Fruit fly (Drosophila melanogaster) whole organism, embryonic: ENCODE data around the gene CG7149.

Experiments
- B-H2 ChIP-seq: fragments of 200-800 bp; sonication (Bioruptor generic); optimal IDR thresholded peaks from 2 replicates; lab custom pipeline; 2018; ENCODE audit warnings: missing biosample characterization, mild to moderate bottlenecking, missing genetic modification characterization
- Bdp1 ChIP-seq: fragments of 200-800 bp; sonication (Bioruptor generic); optimal IDR thresholded peaks from 3 replicates; lab custom pipeline; 2016; ENCODE audit warnings: missing biosample characterization, missing genetic modification characterization
- Bgb ChIP-seq: fragments of 200-800 bp; sonication (Bioruptor generic); IDR thresholded peaks from 2 replicates; pipeline ENCODE4 v1.3.6; 2022; ENCODE audit warnings: missing biosample characterization, missing genetic modification characterization; ENCODE audit not compliant: partially characterized antibody
- Blimp-1 ChIP-seq: fragments of 200-800 bp; sonication (Bioruptor generic); optimal IDR thresholded peaks from 3 replicates; lab custom pipeline; 2018; ENCODE audit warnings: missing biosample characterization, missing genetic modification characterization, mild to moderate bottlenecking, moderate library complexity, missing genetic modification reagents
- Bteb2 ChIP-seq: fragments of 200-800 bp; sonication (Bioruptor generic); optimal IDR thresholded peaks from 2 replicates; lab custom pipeline; 2016; ENCODE audit warnings: missing biosample characterization, missing genetic modification characterization
- CG10267 ChIP-seq: fragments of 200-800 bp; sonication (Bioruptor generic); optimal IDR thresholded peaks from 2 replicates; lab custom pipeline; 2018; ENCODE audit warnings: missing biosample characterization, mild to moderate bottlenecking, missing genetic modification characterization, moderate library complexity
- CG10321 ChIP-seq: fragments of 200-800 bp; sonication (Bioruptor generic); IDR thresholded peaks from 2 replicates; pipeline ENCODE4 v1.3.6; 2022; ENCODE audit warnings: missing biosample characterization, missing genetic modification characterization
- CG11247 ChIP-seq: fragments of 200-800 bp; sonication (Bioruptor generic); IDR thresholded peaks from 2 replicates; pipeline ENCODE4 v1.3.6; 2022; ENCODE audit warnings: missing biosample characterization, missing genetic modification characterization
- CG13624 ChIP-seq: fragments of 200-800 bp; sonication (Bioruptor generic); optimal IDR thresholded peaks from 2 replicates; lab custom pipeline; 2016; ENCODE audit warnings: missing biosample characterization, missing genetic modification characterization
- CG17328 ChIP-seq: fragments of 200-800 bp; sonication (Bioruptor generic); IDR thresholded peaks from 2 replicates; pipeline ENCODE4 v1.3.6; 2022; ENCODE audit warnings: missing biosample characterization, missing genetic modification characterization
- CG2875 ChIP-seq: fragments of 200-800 bp; sonication (Bioruptor generic); optimal IDR thresholded peaks from 2 replicates; lab custom pipeline; 2017; ENCODE audit warnings: missing biosample characterization, mild to moderate bottlenecking, missing genetic modification characterization, missing genetic modification reagents
- CG30403 ChIP-seq: fragments of 200-800 bp; sonication (Bioruptor generic); optimal IDR thresholded peaks from 3 replicates; lab custom pipeline; 2016; ENCODE audit warnings: missing biosample characterization, missing genetic modification characterization
- CG3838 ChIP-seq: fragments of 200-800 bp; sonication (Bioruptor generic); optimal IDR thresholded peaks from 3 replicates; lab custom pipeline; 2016; ENCODE audit warnings: missing biosample characterization, missing genetic modification characterization
- CG3847 ChIP-seq: fragments of 200-800 bp; sonication (Bioruptor generic); IDR thresholded peaks from 2 replicates; pipeline ENCODE4 v1.3.6; 2022; ENCODE audit warnings: missing biosample characterization, missing genetic modification characterization
- CG4820 ChIP-seq: fragments of 200-800 bp; sonication (Bioruptor generic); optimal IDR thresholded peaks from 3 replicates; lab custom pipeline; 2016; ENCODE audit warnings: missing biosample characterization, missing genetic modification characterization
- CG6765 ChIP-seq: fragments of 200-800 bp; sonication (Bioruptor generic); optimal IDR thresholded peaks from 3 replicates; lab custom pipeline; 2017; ENCODE audit warnings: missing biosample characterization, mild to moderate bottlenecking, missing genetic modification characterization
- CG8765 ChIP-seq: fragments of 200-800 bp; sonication (Bioruptor generic); IDR thresholded peaks from 2 replicates; pipeline ENCODE4 v1.3.6; 2022; ENCODE audit warnings: missing biosample characterization, missing genetic modification characterization
- CG9797 ChIP-seq: fragments of 200-800 bp; sonication (Bioruptor generic); optimal IDR thresholded peaks from 3 replicates; lab custom pipeline; 2018; ENCODE audit warnings: missing biosample characterization, mild to moderate bottlenecking, missing genetic modification characterization
- Dref ChIP-seq: fragments of 200-800 bp; sonication (Bioruptor generic); IDR thresholded peaks from 2 replicates; pipeline ENCODE4 v1.3.6; 2022; ENCODE audit warnings: missing biosample characterization, missing genetic modification characterization
- E2f2 ChIP-seq: fragments of 200-800 bp; sonication (Bioruptor generic); IDR thresholded peaks from 2 replicates; pipeline ENCODE4 v1.3.6; 2022; ENCODE audit warnings: missing biosample characterization, missing genetic modification characterization
- Eip74EF ChIP-seq, 2 experiments: fragments of 200-800 bp in 1 of 2; fragments of >200 bp in 1 of 2; sonication (Bioruptor generic) in 1 of 2; optimal IDR thresholded peaks; 2 replicates each; lab custom pipeline; 2017 to 2019; ENCODE audit warnings: missing biosample characterization in 2 of 2, missing genetic modification characterization in 2 of 2, mild to moderate bottlenecking in 1 of 2, moderate library complexity in 1 of 2
- Fer1 ChIP-seq: fragments of 200-800 bp; sonication (Bioruptor generic); optimal IDR thresholded peaks from 2 replicates; lab custom pipeline; 2017; ENCODE audit warnings: missing biosample characterization, mild to moderate bottlenecking, missing genetic modification characterization
- GATAe ChIP-seq: fragments of 200-800 bp; sonication (Bioruptor generic); conservative IDR thresholded peaks from 2 replicates; pipeline ENCODE4 v1.3.6; 2022; ENCODE audit warnings: missing biosample characterization, missing genetic modification characterization
- Hr39 ChIP-seq: fragments of >200 bp; optimal IDR thresholded peaks from 2 replicates; lab custom pipeline; 2017
- Mad ChIP-seq: fragments of 200-800 bp; sonication (Bioruptor generic); optimal IDR thresholded peaks from 2 replicates; lab custom pipeline; 2016; ENCODE audit warnings: missing biosample characterization, missing genetic modification characterization
- PHDP ChIP-seq: fragments of 200-800 bp; sonication (Bioruptor generic); optimal IDR thresholded peaks from 3 replicates; lab custom pipeline; 2018; ENCODE audit warnings: missing biosample characterization, mild to moderate bottlenecking, missing genetic modification characterization, moderate library complexity
- Rfx ChIP-seq: fragments of 200-800 bp; sonication (Bioruptor generic); IDR thresholded peaks from 2 replicates; pipeline ENCODE4 v1.3.6; 2022; ENCODE audit warnings: missing biosample characterization, missing genetic modification characterization
- Sin3A ChIP-seq: fragments of >200 bp; optimal IDR thresholded peaks from 2 replicates; lab custom pipeline; 2018
- Stat92E ChIP-seq, 3 experiments: fragments of >200 bp in 2 of 3; fragments of 200-800 bp in 1 of 3; sonication (Bioruptor generic) in 1 of 3; optimal IDR thresholded peaks; 2 replicates each; lab custom pipeline; 2017 to 2019; ENCODE audit warnings: missing biosample characterization in 3 of 3, missing genetic modification characterization in 3 of 3, mild to moderate bottlenecking in 1 of 3, moderate library complexity in 1 of 3
- Trl ChIP-seq, 3 experiments: fragments of >200 bp in 2 of 3; fragments of 200-800 bp in 1 of 3; sonication (Bioruptor generic) in 1 of 3; optimal IDR thresholded peaks; 2 replicates in 1 of 3; 3 replicates in 2 of 3; lab custom pipeline; 2016 to 2017; ENCODE audit warnings: missing biosample characterization in 1 of 3, missing genetic modification characterization in 1 of 3
- Xrp1 ChIP-seq: fragments of 200-800 bp; sonication (Bioruptor generic); IDR thresholded peaks from 2 replicates; pipeline ENCODE4 v1.3.6; 2022; ENCODE audit warnings: missing biosample characterization, missing genetic modification characterization
- ato ChIP-seq: fragments of 200-800 bp; sonication (Bioruptor generic); IDR thresholded peaks from 2 replicates; pipeline ENCODE4 v1.3.6; 2022; ENCODE audit warnings: missing biosample characterization, missing genetic modification characterization; ENCODE audit not compliant: partially characterized antibody
- chif ChIP-seq, 2 experiments: fragments of 200-800 bp; sonication (Bioruptor generic); optimal IDR thresholded peaks; 3 replicates each; lab custom pipeline; 2016; ENCODE audit warnings: missing biosample characterization in 2 of 2, missing genetic modification characterization in 2 of 2
- esg ChIP-seq: fragments of 200-800 bp; sonication (Bioruptor generic); conservative IDR thresholded peaks from 2 replicates; pipeline ENCODE4 v1.3.6; 2022; ENCODE audit warnings: missing biosample characterization, missing genetic modification characterization
- fd102C ChIP-seq: fragments of 200-800 bp; sonication (Bioruptor generic); optimal IDR thresholded peaks from 2 replicates; lab custom pipeline; 2018; ENCODE audit warnings: missing biosample characterization, mild to moderate bottlenecking, missing genetic modification characterization, moderate library complexity
- hkb ChIP-seq, 2 experiments: fragments of 200-800 bp in 1 of 2; fragments of >200 bp in 1 of 2; sonication (Bioruptor generic) in 1 of 2; IDR thresholded peaks in 1 of 2; optimal IDR thresholded peaks in 1 of 2; 2 replicates each; pipeline versions ENCODE4 v1.3.6 to Lab custom; 2017 to 2022; ENCODE audit warnings: missing biosample characterization in 1 of 2, missing genetic modification characterization in 1 of 2
- ind ChIP-seq: fragments of 200-800 bp; sonication (Bioruptor generic); optimal IDR thresholded peaks from 3 replicates; lab custom pipeline; 2016; ENCODE audit warnings: missing biosample characterization, missing genetic modification characterization
- ken ChIP-seq: fragments of 200-800 bp; sonication (Bioruptor generic); IDR thresholded peaks from 3 replicates; pipeline ENCODE4 v1.3.6; 2022; ENCODE audit warnings: missing biosample characterization, missing genetic modification characterization
- lola ChIP-seq, 3 experiments: fragments of >200 bp in 2 of 3; fragments of 200-800 bp in 1 of 3; sonication (Bioruptor generic) in 1 of 3; optimal IDR thresholded peaks; 2 replicates each; lab custom pipeline; 2017 to 2019; ENCODE audit warnings: missing biosample characterization in 3 of 3, missing genetic modification characterization in 3 of 3, mild to moderate bottlenecking in 1 of 3, moderate library complexity in 1 of 3
- lov ChIP-seq, 2 experiments: fragments of 200-800 bp in 1 of 2; fragments of >200 bp in 1 of 2; sonication (Bioruptor generic) in 1 of 2; IDR thresholded peaks in 1 of 2; optimal IDR thresholded peaks in 1 of 2; 2 replicates in 1 of 2; 3 replicates in 1 of 2; pipeline versions ENCODE4 v1.3.6 to Lab custom; 2017 to 2022; ENCODE audit warnings: missing biosample characterization in 1 of 2, missing genetic modification characterization in 1 of 2
- peb ChIP-seq: fragments of 200-800 bp; sonication (Bioruptor generic); IDR thresholded peaks from 2 replicates; pipeline ENCODE4 v1.3.6; 2022; ENCODE audit warnings: missing biosample characterization, missing genetic modification characterization
- shn ChIP-seq: fragments of 200-800 bp; sonication (Bioruptor generic); optimal IDR thresholded peaks from 3 replicates; lab custom pipeline; 2016; ENCODE audit warnings: missing biosample characterization, missing genetic modification characterization
- sima ChIP-seq: fragments of 200-800 bp; sonication (Bioruptor generic); optimal IDR thresholded peaks from 2 replicates; lab custom pipeline; 2016; ENCODE audit warnings: missing biosample characterization, missing genetic modification characterization
- sr ChIP-seq: fragments of 200-800 bp; sonication (Bioruptor generic); IDR thresholded peaks from 3 replicates; pipeline ENCODE4 v1.3.6; 2022; ENCODE audit warnings: missing biosample characterization, missing genetic modification characterization
- ssp ChIP-seq: fragments of 200-800 bp; sonication (Bioruptor generic); IDR thresholded peaks from 2 replicates; pipeline ENCODE4 v1.3.6; 2022; ENCODE audit warnings: missing biosample characterization, missing genetic modification characterization
- tgo ChIP-seq: fragments of 200-800 bp; sonication (Bioruptor generic); IDR thresholded peaks from 3 replicates; pipeline ENCODE4 v1.3.6; 2022; ENCODE audit warnings: missing biosample characterization, missing genetic modification characterization
- tna ChIP-seq: fragments of 200-800 bp; sonication (Bioruptor generic); IDR thresholded peaks from 2 replicates; pipeline ENCODE4 v1.3.6; 2022; ENCODE audit warnings: missing biosample characterization, missing genetic modification characterization; ENCODE audit not compliant: partially characterized antibody
- toy ChIP-seq: fragments of 200-800 bp; sonication (Bioruptor generic); IDR thresholded peaks from 2 replicates; pipeline ENCODE4 v1.3.6; 2022; ENCODE audit warnings: missing biosample characterization, missing genetic modification characterization

The CG7149 gene

DNA sequence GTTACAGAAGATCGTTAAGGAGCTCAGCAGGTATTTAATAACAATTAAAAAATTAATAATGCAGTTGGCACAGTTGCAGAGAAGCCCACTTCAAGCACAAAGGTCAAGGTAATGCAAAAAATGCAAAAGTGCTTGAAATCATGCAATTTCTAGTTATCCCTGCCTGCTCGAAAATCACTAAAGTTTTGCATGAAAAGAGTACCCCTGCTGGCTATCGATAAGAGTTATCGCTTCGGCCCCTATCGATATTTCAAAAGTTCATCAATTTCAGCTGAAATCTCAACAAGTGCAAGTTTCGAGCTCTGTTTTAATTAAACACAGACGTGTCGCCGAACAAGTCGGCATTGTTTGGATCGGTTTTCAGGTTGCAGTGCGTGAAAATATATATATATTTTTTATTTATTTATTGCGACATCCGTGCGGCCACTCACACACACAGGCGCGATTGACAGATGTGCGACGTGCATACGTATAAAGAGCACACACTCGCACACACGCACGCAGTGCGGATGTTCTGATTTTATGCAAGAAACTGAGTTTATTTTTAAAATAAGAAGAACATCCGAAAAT is 31.0 kb upstream of the CG7149 start (continued):
- TF ChIP-seq Rfx (GFP tag; lab: Robert Waterston, UW), result peak; percentile 78
- peak; percentile 86 for TF ChIP-seq Dref (GFP tag; lab: Robert Waterston, UW)
- TF ChIP-seq chif (GFP tag; optimal IDR thresholded peaks at IDR 0.05; lab: Kevin White, UChicago), result peak; percentile 1 to 44
- TF ChIP-seq ind (GFP tag; lab: Kevin White, UChicago), result peak; percentile 51
- TF ChIP-seq tgo, result peak; percentile 18; the same call in 1 of the 3 replicates
- TF ChIP-seq Bdp1 (GFP tag; lab: Kevin White, UChicago), result no peak
- TF ChIP-seq esg (GFP tag; lab: Robert Waterston, UW), result peak; percentile 39
- TF ChIP-seq Sin3A (lab: Kevin White, UChicago), result peak; percentile 58
- TF ChIP-seq ken (GFP tag; lab: Robert Waterston, UW), result 0 out of 3 replicates have a peak, but pooled peaks have one; percentile 56
- peak; percentile 61 for TF ChIP-seq ssp
- peak; percentile 51 for TF ChIP-seq CG3847 (GFP tag; lab: Robert Waterston, UW)
- no peak for TF ChIP-seq CG8765 (GFP tag; lab: Robert Waterston, UW)
- no peak; the same call in 2 of the 3 replicates for TF ChIP-seq sr (GFP tag; lab: Robert Waterston, UW)
- TF ChIP-seq Eip74EF (GFP tag; optimal IDR thresholded peaks at IDR 0.05; lab: Kevin White, UChicago), result peak in 1 of 2 experiments; percentile 28
- TF ChIP-seq Hr39, result no peak
- TF ChIP-seq E2f2 (GFP tag; lab: Robert Waterston, UW), result peak; percentile 27; the same call in 1 of the 2 replicates
- peak; percentile 67 for TF ChIP-seq tna (GFP tag; lab: Robert Waterston, UW)
- TF ChIP-seq ato, result peak; percentile 84
- TF ChIP-seq B-H2, result no peak
- TF ChIP-seq CG4820 (GFP tag; lab: Kevin White, UChicago), result peak; percentile 35
- peak; percentile 37; the same call in 1 of the 2 replicates for TF ChIP-seq CG11247 (GFP tag; lab: Robert Waterston, UW)
- TF ChIP-seq Mad (GFP tag; lab: Kevin White, UChicago), result peak; percentile 56
- TF ChIP-seq Blimp-1 (GFP tag; lab: Kevin White, UChicago), result no peak
- no peak for TF ChIP-seq Bteb2 (GFP tag; lab: Kevin White, UChicago)
- TF ChIP-seq fd102C, result no peak
- TF ChIP-seq CG10321 (GFP tag; lab: Robert Waterston, UW), result no peak
- no peak for TF ChIP-seq hkb (optimal IDR thresholded peaks at IDR 0.05; lab: Kevin White, UChicago)
- TF ChIP-seq hkb (GFP tag; IDR thresholded peaks at IDR 0.05; lab: Robert Waterston, UW), result peak; percentile 59
- no peak for TF ChIP-seq lov (optimal IDR thresholded peaks at IDR 0.05; lab: Kevin White, UChicago)
- TF ChIP-seq lov (GFP tag; IDR thresholded peaks at IDR 0.05; lab: Robert Waterston, UW), result 0 out of 3 replicates have a peak, but pooled peaks have one; percentile 62
- TF ChIP-seq lola (GFP tag; optimal IDR thresholded peaks at IDR 0.05; lab: Kevin White, UChicago), result peak in 1 of 3 experiments; percentile 47
- peak; percentile 71 for TF ChIP-seq CG30403 (GFP tag; lab: Kevin White, UChicago)
- peak; percentile 62 for TF ChIP-seq CG13624 (GFP tag; lab: Kevin White, UChicago)
- TF ChIP-seq Stat92E (GFP tag; optimal IDR thresholded peaks at IDR 0.05; lab: Kevin White, UChicago), result peak in 1 of 3 experiments; percentile 48
- TF ChIP-seq peb, result 0 out of 2 replicates have a peak, but pooled peaks have one; percentile 37
- TF ChIP-seq shn (GFP tag; lab: Kevin White, UChicago), result peak; percentile 46
- no peak for TF ChIP-seq CG3838 (GFP tag; lab: Kevin White, UChicago)
- TF ChIP-seq CG2875, result peak; percentile 39
- peak; percentile 88 for TF ChIP-seq Bgb (GFP tag; lab: Robert Waterston, UW)
- TF ChIP-seq CG9797 (GFP tag; lab: Kevin White, UChicago), result peak; percentile 19
- TF ChIP-seq PHDP (tag; lab: Kevin White, UChicago), result peak; percentile 9
- peak; percentile 57 for TF ChIP-seq CG10267 (tag; lab: Kevin White, UChicago)
- peak; percentile 52 for TF ChIP-seq Fer1 (GFP tag; lab: Kevin White, UChicago)
- TF ChIP-seq CG17328 (GFP tag; lab: Robert Waterston, UW), result peak; percentile 50; the same call in 1 of the 2 replicates
- peak; percentile 68 for TF ChIP-seq Xrp1 (GFP tag; lab: Robert Waterston, UW)
- TF ChIP-seq sima (GFP tag; lab: Kevin White, UChicago), result no peak
- TF ChIP-seq GATAe (GFP tag; lab: Robert Waterston, UW), result no peak
- no peak for TF ChIP-seq CG6765
- no peak for TF ChIP-seq Trl (optimal IDR thresholded peaks at IDR 0.05; lab: Kevin White, UChicago)
- TF ChIP-seq Trl (GFP tag; optimal IDR thresholded peaks at IDR 0.05; lab: Kevin White, UChicago), result peak; percentile 45
- TF ChIP-seq toy (GFP tag; lab: Robert Waterston, UW), result 0 out of 2 replicates have a peak, but pooled peaks have one; percentile 20
